Worm (Caenorhabditis elegans): ENCODE data around the gene str-66.
"Not testable (repeated sequence)": the region's sequence is repeated elsewhere in the genome, so short reads cannot be mapped to it uniquely, and the experiment has no call there.

str-66 gene

DNA sequence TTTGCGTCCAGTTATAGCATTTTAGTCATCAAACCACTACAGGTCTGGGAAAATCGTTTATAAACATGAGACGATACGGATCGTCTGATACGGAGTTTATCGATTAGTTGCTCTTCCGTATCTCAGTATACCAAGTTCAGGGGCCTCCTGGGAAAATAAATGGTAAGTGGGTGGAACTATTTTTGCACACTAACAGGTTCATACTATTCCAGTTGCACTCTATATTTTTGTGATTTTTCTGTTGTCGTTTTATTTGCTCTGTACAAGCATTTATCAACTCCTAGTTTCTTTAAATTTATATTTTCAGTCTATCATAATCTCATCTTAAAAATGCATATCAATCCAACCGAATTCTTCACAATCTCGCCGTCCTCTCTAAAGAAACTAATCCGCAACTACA lies 10.9 kb upstream of the str-66 start, which contains the start of gene Y73C8C.3:
Y73C8C.3 (plus strand) TSS at position 301 of the 400 bp plus-strand sequence.
- TF ChIP-seq unc-62 (GFP tag; optimal IDR thresholded peaks at IDR 0.05) = no peak

- TF ChIP-seq unc-62 (GFP tag; optimal IDR thresholded peaks at IDR 0.05) = no peak
These were observed 9.7 kb upstream of the str-66 start, which contains the start of gene Y73C8C.8 for ce11 chrV:3113751-3114150. Gene Y73C8C.8, minus strand, starts transcription at chrV:3113851.

DNA sequence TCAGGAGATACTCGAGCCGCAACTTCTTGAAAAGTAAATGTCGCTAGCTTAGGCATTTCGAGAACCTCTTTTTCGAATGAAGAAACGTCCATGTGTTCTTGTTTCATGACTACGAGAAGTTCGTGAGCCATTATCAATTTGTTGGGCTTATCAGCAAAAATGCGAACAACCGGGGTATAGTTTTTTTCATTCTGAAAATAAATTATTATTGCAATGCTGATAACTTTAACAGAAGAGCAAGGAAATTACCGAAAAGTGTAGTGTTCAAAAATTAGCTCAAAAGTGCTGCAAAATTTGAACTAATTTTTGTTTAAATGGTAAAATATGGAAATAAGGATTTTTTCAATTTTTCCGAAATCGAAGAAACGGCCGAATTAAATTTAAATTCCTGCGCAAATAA lies 8.2 kb upstream of the str-66 start:
- no peak for TF ChIP-seq unc-62 (GFP tag; optimal IDR thresholded peaks at IDR 0.05)

DNA sequence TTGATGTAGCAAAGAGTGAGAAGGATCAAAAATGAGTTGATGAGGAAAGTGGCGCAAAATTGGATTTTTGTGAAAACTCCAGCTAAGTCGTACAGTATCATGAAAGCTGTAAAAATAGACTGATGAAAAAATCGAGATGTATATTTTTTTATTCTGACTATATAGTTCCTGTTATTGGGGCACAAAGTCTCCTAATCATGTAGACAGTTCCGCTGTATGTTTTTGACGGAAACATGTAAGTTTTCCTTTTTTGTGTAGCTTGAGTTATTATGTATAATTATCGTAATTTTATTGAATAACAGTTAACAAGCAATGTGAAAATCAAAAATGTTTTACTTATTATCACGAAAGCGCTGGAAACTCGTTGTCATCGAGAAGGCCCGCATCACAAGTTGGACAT lies 3.4 kb upstream of the str-66 start, which contains the start of gene str-68:
str-68 (minus strand) TSS at position 101 of the 400 bp plus-strand sequence.
- no peak for TF ChIP-seq unc-62 (GFP tag; optimal IDR thresholded peaks at IDR 0.05)

- TF ChIP-seq unc-62 (GFP tag; optimal IDR thresholded peaks at IDR 0.05) = no peak
These were observed 2.8 kb upstream of the str-66 start for ce11 chrV:3106785-3107184.

DNA sequence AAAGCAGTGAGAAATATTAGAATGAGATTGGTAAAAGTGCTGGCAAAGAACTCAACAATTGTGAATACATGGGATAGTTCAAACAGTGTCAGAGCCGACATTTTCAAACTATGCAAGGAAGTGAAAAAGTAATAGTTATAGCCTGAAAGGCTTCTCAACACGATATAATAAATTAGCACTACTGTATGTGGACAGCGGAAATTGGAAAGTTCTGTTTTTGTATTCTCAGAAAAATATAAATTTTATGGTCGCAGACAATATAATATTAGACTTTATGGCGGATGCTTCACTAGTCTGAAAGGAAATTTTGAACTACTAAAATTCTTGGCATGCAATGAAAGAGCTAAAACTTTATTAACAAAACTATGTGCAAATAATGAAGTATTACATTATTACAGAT lies 1.8 kb upstream of the str-66 start, which contains the start of gene str-69:
str-69 (minus strand) TSS at position 101 of the 400 bp plus-strand sequence.
- no peak for TF ChIP-seq unc-62 (GFP tag; optimal IDR thresholded peaks at IDR 0.05)

- TF ChIP-seq unc-62 (GFP tag; optimal IDR thresholded peaks at IDR 0.05) = not testable (repeated sequence)
These were observed 2.0 kb downstream of the str-66 start, which contains the start of gene Y73C8C.4 for ce11 chrV:3102049-3102448. Gene Y73C8C.4, minus strand, starts transcription at chrV:3102149.

DNA sequence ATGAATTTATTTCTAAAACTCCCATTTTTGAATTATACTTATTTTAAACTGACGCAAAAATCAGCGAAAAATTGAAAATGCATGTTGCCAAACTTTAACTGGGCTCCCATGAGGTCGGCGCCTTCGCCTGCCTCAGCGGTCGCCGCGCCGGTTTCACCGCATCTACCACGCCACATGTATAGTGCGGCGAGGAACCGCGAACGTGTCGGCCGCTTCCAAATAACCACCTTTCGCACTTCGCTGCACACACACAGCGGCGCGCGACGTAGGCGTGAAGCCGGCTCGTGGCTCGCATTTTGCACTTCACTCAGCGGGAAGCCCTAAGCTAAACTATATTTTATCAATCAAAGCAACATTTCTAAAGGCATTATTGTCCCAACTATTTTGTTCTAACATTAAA lies 3.5 kb downstream of the str-66 start:
- TF ChIP-seq unc-62 (GFP tag; optimal IDR thresholded peaks at IDR 0.05) = no peak

- TF ChIP-seq unc-62 (GFP tag; optimal IDR thresholded peaks at IDR 0.05) = no peak
These were observed 9.7 kb downstream of the str-66 start, which contains the start of gene cyp-33C9 for ce11 chrV:3094351-3094750. Gene cyp-33C9, minus strand, starts transcription at chrV:3094561.

- TF ChIP-seq unc-62 (GFP tag; optimal IDR thresholded peaks at IDR 0.05) = no peak
These were observed 15.3 kb downstream of the str-66 start, which contains the start of gene acs-21 for ce11 chrV:3088768-3089167. Gene acs-21, plus strand, starts transcription at chrV:3089068.

DNA sequence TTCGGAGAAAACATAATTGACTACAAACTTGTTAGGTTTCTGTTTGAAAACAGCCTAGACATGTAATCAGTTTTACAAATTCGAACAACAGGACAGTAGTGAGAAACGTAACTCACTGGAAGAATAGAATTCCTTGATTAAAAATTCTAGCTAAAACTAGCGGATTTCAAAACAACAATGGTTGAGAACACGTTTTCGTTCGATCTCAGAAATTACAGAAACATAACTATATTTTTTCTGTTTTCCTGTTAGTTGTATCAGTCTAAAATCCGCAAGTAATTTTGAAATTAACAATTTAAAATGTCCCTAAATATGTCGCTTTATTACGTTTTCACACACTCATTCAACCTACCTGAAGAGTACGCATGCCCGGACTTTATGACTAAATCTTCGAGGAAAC lies 17.8 kb downstream of the str-66 start, which contains the start of gene srt-8:
srt-8 (plus strand) TSS at position 301 of the 400 bp plus-strand sequence.
- TF ChIP-seq unc-62 (GFP tag; optimal IDR thresholded peaks at IDR 0.05) = no peak

- TF ChIP-seq unc-62 (GFP tag; optimal IDR thresholded peaks at IDR 0.05) = no peak
These were observed 22.6 kb downstream of the str-66 start, which contains the start of gene srt-7 for ce11 chrV:3081471-3081870. Gene srt-7, plus strand, starts transcription at chrV:3081771.

DNA sequence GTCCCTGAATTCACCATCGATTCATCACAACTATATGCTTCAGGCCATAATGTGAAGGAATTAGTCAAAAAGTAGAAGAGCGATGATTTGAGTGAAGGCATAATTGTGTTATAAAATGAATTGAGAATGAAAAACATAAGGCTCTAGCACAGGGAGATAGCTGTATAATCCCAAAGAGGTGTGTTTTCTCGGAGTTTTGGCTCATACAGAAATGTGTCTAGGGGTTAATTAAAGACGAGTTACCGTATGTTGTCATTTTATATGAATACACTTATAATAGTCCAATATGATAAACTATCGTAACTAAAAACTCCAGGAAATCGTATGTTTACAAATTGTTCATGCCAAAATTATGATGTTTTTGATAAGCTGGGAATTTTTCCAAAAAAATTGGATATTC lies 23.2 kb downstream of the str-66 start, which contains the start of gene srt-5:
srt-5 (minus strand) TSS at position 101 of the 400 bp plus-strand sequence.
- no peak for TF ChIP-seq unc-62 (GFP tag; optimal IDR thresholded peaks at IDR 0.05)

- no peak for TF ChIP-seq unc-62 (GFP tag; optimal IDR thresholded peaks at IDR 0.05)
These were observed 32.5 kb downstream of the str-66 start, which contains the start of gene C50H11.13 for ce11 chrV:3071548-3071947. Gene C50H11.13, minus strand, starts transcription at chrV:3071648.

ce11 chrV:3069101-3069500 lies 34.9 kb downstream of the str-66 start, which contains the start of gene str-40:
Gene str-40, minus strand, starts transcription at chrV:3069201.
- TF ChIP-seq unc-62 (GFP tag; optimal IDR thresholded peaks at IDR 0.05) = no peak

- TF ChIP-seq unc-62 (GFP tag; optimal IDR thresholded peaks at IDR 0.05) = no peak
These were observed 38.1 kb downstream of the str-66 start, which contains the start of gene srh-185 for ce11 chrV:3065928-3066327. Gene srh-185, plus strand, starts transcription at chrV:3066228.

DNA sequence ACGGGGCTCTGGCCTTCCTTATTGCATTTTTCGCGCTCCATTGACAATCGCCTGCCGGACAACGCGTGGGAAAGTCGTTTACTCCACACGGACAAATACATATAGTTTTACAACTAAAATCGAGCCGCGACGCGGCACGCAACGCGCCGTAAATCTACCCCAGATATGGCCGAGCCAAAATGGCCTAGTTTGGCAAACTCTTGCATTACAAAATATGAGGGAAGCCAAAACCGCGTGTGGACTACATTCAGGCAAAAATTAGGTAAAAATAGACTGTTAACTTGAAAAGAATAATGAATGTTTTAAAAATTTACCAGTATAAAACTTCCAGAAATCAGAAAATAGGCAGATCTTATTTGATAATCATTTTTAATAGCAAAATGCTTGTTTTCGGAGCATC lies 39.6 kb downstream of the str-66 start, which contains the start of gene srt-16:
srt-16 (minus strand) TSS at position 101 of the 400 bp plus-strand sequence.
- TF ChIP-seq unc-62 (GFP tag; optimal IDR thresholded peaks at IDR 0.05) = not testable (repeated sequence)

Measured in whole organism, dauer.